Fruit fly (Drosophila melanogaster) whole organism, prepupa: ENCODE results near the gene rtp.

ENCODE experiments used
- Blimp-1 ChIP-seq: fragments of 200-800 bp; sonication (Bioruptor generic); optimal IDR thresholded peaks from 3 replicates; lab custom pipeline; 2017; ENCODE audit warnings: missing biosample characterization, missing genetic modification characterization, mild to moderate bottlenecking, moderate library complexity, missing genetic modification reagents
- CG6276 ChIP-seq: fragments of 200-800 bp; sonication (Bioruptor generic); optimal IDR thresholded peaks from 2 replicates; lab custom pipeline; 2017; ENCODE audit warnings: missing biosample characterization, mild to moderate bottlenecking, missing genetic modification characterization
- Sox102F ChIP-seq: fragments of 200-800 bp; sonication (Bioruptor generic); optimal IDR thresholded peaks from 2 replicates; lab custom pipeline; 2016; ENCODE audit warnings: missing biosample characterization, mild to moderate bottlenecking, missing genetic modification characterization
- dac ChIP-seq: fragments of 200-800 bp; sonication (Bioruptor generic); optimal IDR thresholded peaks from 2 replicates; lab custom pipeline; 2017; ENCODE audit warnings: missing biosample characterization, mild to moderate bottlenecking, missing genetic modification characterization
- ss ChIP-seq, 2 experiments: fragments of 200-800 bp; sonication (Bioruptor generic); optimal IDR thresholded peaks; 2 replicates in 1 of 2; 3 replicates in 1 of 2; lab custom pipeline; 2017 to 2018; ENCODE audit warnings: mild to moderate bottlenecking in 2 of 2, missing biosample characterization in 2 of 2, missing genetic modification characterization in 2 of 2, moderate library complexity in 1 of 2

DNA sequence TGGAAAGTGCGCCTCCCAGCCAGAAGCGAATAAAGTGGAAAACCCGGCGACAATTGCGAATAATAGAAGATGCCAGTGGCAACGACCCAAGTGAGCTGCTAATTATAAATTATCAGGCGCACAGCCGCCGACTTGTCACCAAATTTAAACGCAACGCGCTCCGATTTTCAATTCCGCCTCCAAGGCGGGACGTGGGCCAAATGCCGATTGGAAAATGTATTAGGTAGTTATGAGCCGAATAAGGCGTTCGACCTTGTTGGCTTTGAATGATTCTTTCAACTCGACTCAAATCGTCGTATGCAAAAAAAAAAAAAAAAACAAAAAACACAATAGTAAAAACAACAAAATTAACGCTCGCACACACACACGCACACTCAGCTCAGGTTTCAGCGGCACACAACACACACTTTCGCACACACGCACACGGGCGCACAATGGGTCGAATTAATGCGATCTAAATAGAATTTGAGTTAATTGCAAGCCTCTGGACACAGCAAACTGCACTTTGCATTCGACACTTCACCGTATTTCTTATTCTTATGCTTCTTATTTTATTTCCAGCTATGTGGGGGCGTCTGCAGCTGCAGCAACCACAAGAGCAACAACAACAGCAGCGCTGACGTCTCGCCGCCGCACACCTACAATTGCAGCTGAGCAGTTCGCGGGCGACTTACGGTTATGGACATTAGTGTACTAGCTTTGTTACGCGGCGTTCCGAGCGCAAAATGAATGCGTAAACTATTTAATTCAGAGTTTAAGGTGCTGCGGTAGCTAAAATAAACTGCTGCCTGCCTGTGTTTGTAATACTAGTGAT lies 5.5 kb downstream of the rtp start:
- TF ChIP-seq dac (no peak), Sox102F (GFP tag; lab: Kevin White, UChicago) (no peak), CG6276 (GFP tag; lab: Kevin White, UChicago) (no peak), ss (GFP tag; optimal IDR thresholded peaks at IDR 0.05; lab: Kevin White, UChicago) (peak in 1 of 2 experiments; percentile 44), Blimp-1 (GFP tag; lab: Kevin White, UChicago) (no peak)
